Fruit fly (Drosophila melanogaster): ENCODE results near the gene Raf.

The Raf gene

DNA sequence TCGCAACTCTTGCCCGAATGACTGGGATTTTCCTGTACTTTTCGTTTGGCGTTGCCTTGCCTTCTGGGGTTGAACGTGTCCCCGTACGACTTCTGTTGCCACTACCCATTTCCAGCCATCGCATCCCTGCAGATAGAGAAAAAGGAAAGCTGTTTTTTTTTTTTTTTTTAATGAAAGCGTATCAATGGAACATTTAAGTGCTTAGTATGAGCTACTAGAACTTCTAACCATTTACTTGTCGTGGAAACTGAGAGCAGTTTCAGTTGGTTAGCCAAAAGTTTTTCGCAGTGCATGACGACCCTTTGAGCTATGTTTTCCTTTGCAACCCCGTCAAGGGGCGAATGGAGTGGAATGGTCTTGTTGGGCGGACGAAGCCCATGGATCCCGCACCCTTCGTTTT is 34.0 kb downstream of the Raf start (continued):
- TF ChIP-seq rgr (GFP tag; optimal IDR thresholded peaks at IDR 0.05) (peak; percentile 75), Vsx2 (GFP tag; optimal IDR thresholded peaks at IDR 0.05; ENCODE audit: partially characterized antibody) (no peak), HLH106 (tag; optimal IDR thresholded peaks at IDR 0.05) (peak; percentile 62), CrebA (GFP tag; optimal IDR thresholded peaks at IDR 0.05; ENCODE audit: borderline replicate concordance) (no peak), Hr78 (GFP tag; optimal IDR thresholded peaks at IDR 0.05) (no peak), Abd-B (GFP tag; optimal IDR thresholded peaks at IDR 0.05) (no peak), dsf (GFP tag; optimal IDR thresholded peaks at IDR 0.05; ENCODE audit: borderline replicate concordance) (no peak), tai (GFP tag; optimal IDR thresholded peaks at IDR 0.05) (no peak), OdsH (GFP tag; optimal IDR thresholded peaks at IDR 0.05) (peak; percentile 73), fru (GFP tag; optimal IDR thresholded peaks at IDR 0.05) (peak; percentile 82), foxo (GFP tag; optimal IDR thresholded peaks at IDR 0.05) (peak in 1 of 2 experiments; percentile 80)

DNA sequence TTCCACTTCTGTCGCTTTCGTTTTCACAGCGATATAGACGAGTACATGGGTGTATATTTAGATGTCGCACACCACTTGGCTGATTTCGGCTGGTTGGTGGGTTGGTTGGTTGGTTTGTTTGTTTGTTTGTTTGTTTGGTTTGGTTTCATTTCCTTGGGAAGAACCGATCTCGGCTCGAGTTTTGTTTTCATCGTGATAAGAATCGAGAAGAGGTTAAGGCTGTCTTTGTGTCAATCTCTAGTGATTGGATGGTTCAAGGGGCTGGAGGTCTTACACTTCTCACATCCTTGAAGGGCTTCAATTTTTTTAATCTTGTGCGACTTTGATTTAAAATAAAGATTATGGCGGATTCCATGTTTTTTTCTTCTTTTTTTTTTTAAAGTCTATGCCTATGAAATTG is 37.5 kb downstream of the Raf start:
- TF ChIP-seq CG9705 (GFP tag; optimal IDR thresholded peaks at IDR 0.05) (no peak), Rel (GFP tag; optimal IDR thresholded peaks at IDR 0.05) (no peak), Rel (tag; optimal IDR thresholded peaks at IDR 0.05) (peak; percentile 78)

DNA sequence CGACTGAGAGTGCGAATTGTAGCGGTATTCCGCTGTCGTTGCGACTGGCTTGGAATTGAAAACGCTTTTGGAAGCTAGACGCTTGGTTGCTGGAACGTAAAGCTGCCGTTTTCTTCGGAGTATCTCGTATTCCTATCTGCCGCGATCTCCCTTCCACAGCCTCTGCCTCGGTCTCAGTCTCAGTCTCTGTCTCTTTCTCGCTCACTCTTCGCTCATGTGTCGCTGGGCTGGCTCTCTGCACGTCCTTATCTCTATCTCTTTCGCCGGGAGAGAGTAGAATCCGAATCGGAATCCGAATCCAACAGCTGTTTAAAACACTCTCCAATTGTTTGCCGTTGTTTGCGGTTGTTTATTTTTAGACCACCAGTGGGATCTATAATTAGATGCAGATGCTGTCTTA is 38.8 kb downstream of the Raf start:
- TF ChIP-seq Hr78 (GFP tag; optimal IDR thresholded peaks at IDR 0.05) (no peak), dsf (GFP tag; optimal IDR thresholded peaks at IDR 0.05; ENCODE audit: borderline replicate concordance) (no peak), HLH106 (tag; optimal IDR thresholded peaks at IDR 0.05) (no peak), rgr (GFP tag; optimal IDR thresholded peaks at IDR 0.05) (no peak), Hnf4 (GFP tag; optimal IDR thresholded peaks at IDR 0.05) (no peak), Dif (GFP tag; optimal IDR thresholded peaks at IDR 0.05; ENCODE audit: partially characterized antibody) (peak; percentile 17), fru (GFP tag; optimal IDR thresholded peaks at IDR 0.05) (no peak), dl (GFP tag; optimal IDR thresholded peaks at IDR 0.05; ENCODE audit: insufficient read depth in 1 of 2, partially characterized antibody in 2 of 2) (peak in 1 of 2 experiments; percentile 30)

DNA sequence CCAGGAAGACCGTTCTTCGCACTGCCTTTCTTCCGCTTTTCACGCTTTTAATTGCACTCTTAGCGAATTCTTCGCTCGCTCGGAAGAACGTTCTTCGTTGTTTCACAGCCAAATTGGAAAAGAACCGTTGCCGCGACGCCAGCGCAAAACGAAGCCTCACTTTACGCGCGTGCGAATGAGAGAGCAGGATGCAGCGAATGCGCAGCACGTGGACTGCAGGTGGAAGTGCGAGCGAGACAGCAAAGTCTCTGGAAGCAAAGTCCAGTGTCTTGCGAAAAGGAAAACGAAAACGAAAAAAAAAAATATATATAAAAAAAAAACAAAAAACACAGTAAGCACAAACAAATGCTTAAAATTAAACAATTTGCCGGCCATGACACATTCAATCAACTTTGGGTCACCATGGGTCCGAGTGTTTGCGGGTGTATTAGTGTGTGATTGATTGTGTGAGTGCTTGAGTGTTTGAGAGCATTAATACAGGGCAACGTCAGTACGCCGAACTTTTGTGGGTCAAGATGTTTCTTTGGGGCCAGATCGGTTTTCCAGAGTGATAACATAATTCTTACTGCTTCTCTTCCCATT is 39.4 kb downstream of the Raf start, which contains the start of gene Ilp6:
Ilp6 (minus strand) TSS at position 103 of the 582 bp plus-strand sequence.
- peak; percentile 87 for TF ChIP-seq Hnf4 (GFP tag; optimal IDR thresholded peaks at IDR 0.05)
- TF ChIP-seq h (GFP tag; optimal IDR thresholded peaks at IDR 0.05) = peak; percentile 20
- TF ChIP-seq CG32264 (GFP tag; optimal IDR thresholded peaks at IDR 0.05) = no peak
- peak; percentile 19 for TF ChIP-seq Sp1 (GFP tag; optimal IDR thresholded peaks at IDR 0.05)
- peak; percentile 54 for TF ChIP-seq Rel (GFP tag; optimal IDR thresholded peaks at IDR 0.05)
- peak; percentile 48 for TF ChIP-seq Rel (tag; optimal IDR thresholded peaks at IDR 0.05)
- no peak for TF ChIP-seq woc (GFP tag; optimal IDR thresholded peaks at IDR 0.05)

DNA sequence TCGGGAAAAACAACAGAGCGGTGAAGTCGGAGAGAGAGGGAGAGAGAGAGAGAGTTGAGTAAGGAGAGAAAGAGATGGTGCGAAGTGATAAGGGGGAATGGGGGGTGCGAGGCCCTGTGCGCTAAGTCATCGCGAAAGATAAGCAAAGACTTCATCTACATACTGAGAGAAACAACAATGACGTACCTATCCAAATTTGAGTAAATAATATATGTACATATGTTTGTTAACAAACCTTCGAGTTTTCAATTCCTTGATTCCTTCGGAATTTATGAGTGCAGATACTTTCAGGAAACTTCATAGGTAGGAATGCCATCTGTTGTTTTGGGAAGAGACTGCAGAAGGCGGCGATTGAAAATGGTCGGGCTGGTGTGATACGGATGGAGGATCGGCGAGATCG is 41.2 kb downstream of the Raf start:
- TF ChIP-seq dmrt93B (GFP tag; optimal IDR thresholded peaks at IDR 0.05) (peak; percentile 30), sage (GFP tag; optimal IDR thresholded peaks at IDR 0.05) (no peak), psq (GFP tag; optimal IDR thresholded peaks at IDR 0.05) (peak; percentile 18), Dif (GFP tag; optimal IDR thresholded peaks at IDR 0.05; ENCODE audit: partially characterized antibody) (peak; percentile 9), CG9705 (GFP tag; optimal IDR thresholded peaks at IDR 0.05) (no peak), Abd-B (GFP tag; optimal IDR thresholded peaks at IDR 0.05) (no peak), CG32264 (GFP tag; optimal IDR thresholded peaks at IDR 0.05) (no peak), OdsH (GFP tag; optimal IDR thresholded peaks at IDR 0.05) (no peak), h (GFP tag; optimal IDR thresholded peaks at IDR 0.05) (peak; percentile 39), Sp1 (GFP tag; optimal IDR thresholded peaks at IDR 0.05) (peak; percentile 32), rgr (GFP tag; optimal IDR thresholded peaks at IDR 0.05) (no peak), Jra (GFP tag; optimal IDR thresholded peaks at IDR 0.05) (no peak), Myc (optimal IDR thresholded peaks at IDR 0.05) (no peak), Mio (GFP tag; optimal IDR thresholded peaks at IDR 0.05) (no peak), ey (GFP tag; optimal IDR thresholded peaks at IDR 0.05) (peak; percentile 55), Hnf4 (GFP tag; optimal IDR thresholded peaks at IDR 0.05) (peak; percentile 50), HLH106 (tag; optimal IDR thresholded peaks at IDR 0.05) (peak; percentile 51), br (GFP tag; optimal IDR thresholded peaks at IDR 0.05) (peak; percentile 46), Rel (GFP tag; optimal IDR thresholded peaks at IDR 0.05) (no peak), Rel (tag; optimal IDR thresholded peaks at IDR 0.05) (no peak), fru (GFP tag; optimal IDR thresholded peaks at IDR 0.05) (peak; percentile 63), usp (GFP tag; optimal IDR thresholded peaks at IDR 0.05) (no peak), foxo (GFP tag; optimal IDR thresholded peaks at IDR 0.05) (peak in 1 of 2 experiments; percentile 48)

All from whole organism, wandering third instar larva.